Worm (Caenorhabditis elegans): ENCODE results near the gene srab-17.
A peak's percentile ranks its signal among the peaks of the same experiment; 100 is the strongest.

srab-17 gene

DNA sequence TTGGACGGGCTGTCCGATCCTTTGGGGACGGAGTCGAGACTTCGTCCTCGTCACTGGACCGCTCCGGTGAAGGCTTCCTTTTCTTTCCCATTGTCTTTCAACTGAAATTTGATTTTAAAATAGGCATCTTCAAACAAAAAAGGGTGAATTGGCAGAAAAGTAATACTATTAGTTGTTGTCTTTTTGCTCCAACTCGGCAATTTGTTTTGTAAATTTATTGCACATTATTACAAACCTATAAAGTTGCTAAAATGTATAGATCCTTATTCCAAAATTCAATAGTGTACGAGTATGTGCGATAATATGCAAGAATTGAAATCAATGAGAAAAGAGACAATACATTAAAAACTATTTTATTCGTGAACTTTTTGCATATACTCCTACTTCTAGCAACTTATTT, 8.3 kb downstream of the srab-17 start, which contains the start of gene lsy-12:
Gene lsy-12, minus strand, starts transcription at position 101 of the 400 bp plus-strand sequence.
- TF ChIP-seq cnd-1 (tag; optimal IDR thresholded peaks at IDR 0.05), result no peak
- TF ChIP-seq unc-62 (GFP tag; optimal IDR thresholded peaks at IDR 0.05), result no peak
- no peak for TF ChIP-seq lin-13 (tag; optimal IDR thresholded peaks at IDR 0.05)

DNA sequence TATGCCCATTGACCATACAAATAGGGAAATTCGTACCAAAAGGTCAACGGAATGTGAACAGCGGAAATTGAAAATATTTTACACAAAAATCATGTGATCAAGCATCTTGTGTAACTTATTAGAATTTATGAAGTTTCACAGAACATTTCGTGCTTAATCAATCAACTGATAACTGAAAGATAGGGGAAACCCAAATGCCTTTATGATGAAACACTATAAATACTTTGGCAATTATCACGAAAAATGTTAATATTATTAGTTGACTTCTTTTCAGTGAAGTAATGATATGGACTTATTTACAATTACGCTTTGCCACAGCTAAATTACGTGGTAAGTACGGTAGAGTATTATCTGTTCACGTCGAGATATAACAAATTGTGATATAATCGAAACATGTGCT, 11.2 kb downstream of the srab-17 start:
- TF ChIP-seq ham-2 (GFP tag; optimal IDR thresholded peaks at IDR 0.05) (no peak), blmp-1 (tag; optimal IDR thresholded peaks at IDR 0.05) (no peak)

DNA sequence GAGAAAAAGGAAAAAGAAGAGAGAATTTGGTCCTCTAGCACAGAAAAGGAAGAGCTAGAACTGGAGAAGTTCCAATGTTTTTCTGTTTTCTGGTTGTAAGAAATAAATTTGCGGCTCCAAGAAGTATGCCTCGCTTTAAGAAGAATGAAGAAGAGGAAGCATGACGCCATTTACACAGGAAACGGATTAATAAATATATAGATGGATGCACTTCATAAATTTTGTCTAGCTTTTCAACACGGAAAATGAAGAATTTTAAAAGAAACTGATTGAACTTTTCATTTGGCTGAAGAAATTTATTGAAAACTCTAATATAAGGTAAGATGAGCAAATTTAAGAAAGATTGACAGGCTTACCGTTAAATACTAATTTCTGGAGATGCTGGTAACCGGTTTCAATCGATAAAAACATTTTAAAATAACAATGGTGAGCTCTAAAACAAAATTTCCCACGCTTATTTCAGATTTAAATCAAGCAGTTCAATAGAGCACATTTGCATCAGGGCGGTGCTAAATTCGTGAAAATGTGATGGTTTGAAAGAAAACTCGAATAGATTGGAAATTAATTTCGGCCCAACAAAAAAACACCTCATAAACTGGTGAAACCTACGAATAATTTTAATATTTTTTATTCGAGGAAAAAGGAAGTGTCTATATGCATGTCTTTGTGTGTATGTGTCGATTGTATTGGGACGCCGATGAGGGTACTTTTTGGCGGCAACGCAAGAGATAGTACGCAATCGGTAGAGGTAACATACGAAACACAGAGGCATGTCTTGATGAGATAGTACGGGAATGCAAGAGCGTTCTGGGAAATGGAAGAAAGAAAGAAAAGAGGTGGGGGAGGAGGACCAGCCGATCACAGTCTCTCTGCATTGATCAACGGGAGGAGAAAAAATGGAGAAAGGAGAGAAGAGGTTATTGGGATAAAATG, 12.0 kb downstream of the srab-17 start:
- no peak for TF ChIP-seq ztf-11 (tag; optimal IDR thresholded peaks at IDR 0.05)
- TF ChIP-seq lsy-2 (tag; optimal IDR thresholded peaks at IDR 0.05), result peak; percentile 19
- TF ChIP-seq drap-1 (GFP tag; optimal IDR thresholded peaks at IDR 0.05), result no peak
- TF ChIP-seq mls-2 (tag; optimal IDR thresholded peaks at IDR 0.05), result peak; percentile 12
- TF ChIP-seq nhr-2 (tag; optimal IDR thresholded peaks at IDR 0.05), result no peak
- no peak for TF ChIP-seq nhr-76 (tag; optimal IDR thresholded peaks at IDR 0.05)
- no peak for TF ChIP-seq sem-2 (GFP tag; optimal IDR thresholded peaks at IDR 0.05)
- no peak for TF ChIP-seq hlh-1 (tag; optimal IDR thresholded peaks at IDR 0.05)
- TF ChIP-seq mab-5 (tag; optimal IDR thresholded peaks at IDR 0.05), result no peak
- peak; percentile 19 for TF ChIP-seq M03D4.4 (tag; optimal IDR thresholded peaks at IDR 0.05)
- peak; percentile 49 for TF ChIP-seq ceh-39 (tag; optimal IDR thresholded peaks at IDR 0.05)
- no peak for TF ChIP-seq ham-2 (GFP tag; optimal IDR thresholded peaks at IDR 0.05)
- TF ChIP-seq snpc-4 (tag; optimal IDR thresholded peaks at IDR 0.05), result no peak
- no peak for TF ChIP-seq nhr-237 (tag; optimal IDR thresholded peaks at IDR 0.05)
- no peak for TF ChIP-seq elt-1 (tag; optimal IDR thresholded peaks at IDR 0.05; ENCODE audit: borderline replicate concordance, insufficient read depth)
- peak; percentile 2 for TF ChIP-seq mep-1 (tag; optimal IDR thresholded peaks at IDR 0.05)
- TF ChIP-seq unc-120 (tag; optimal IDR thresholded peaks at IDR 0.05; ENCODE audit: poor library complexity, severe bottlenecking), result no peak
- no peak for TF ChIP-seq cnd-1 (tag; optimal IDR thresholded peaks at IDR 0.05)
- no peak for TF ChIP-seq blmp-1 (tag; optimal IDR thresholded peaks at IDR 0.05)
- peak; percentile 26 for TF ChIP-seq ces-1 (GFP tag; optimal IDR thresholded peaks at IDR 0.05)
- no peak for TF ChIP-seq nhr-28 (tag; optimal IDR thresholded peaks at IDR 0.05)
- TF ChIP-seq unc-62 (GFP tag; optimal IDR thresholded peaks at IDR 0.05), result no peak

DNA sequence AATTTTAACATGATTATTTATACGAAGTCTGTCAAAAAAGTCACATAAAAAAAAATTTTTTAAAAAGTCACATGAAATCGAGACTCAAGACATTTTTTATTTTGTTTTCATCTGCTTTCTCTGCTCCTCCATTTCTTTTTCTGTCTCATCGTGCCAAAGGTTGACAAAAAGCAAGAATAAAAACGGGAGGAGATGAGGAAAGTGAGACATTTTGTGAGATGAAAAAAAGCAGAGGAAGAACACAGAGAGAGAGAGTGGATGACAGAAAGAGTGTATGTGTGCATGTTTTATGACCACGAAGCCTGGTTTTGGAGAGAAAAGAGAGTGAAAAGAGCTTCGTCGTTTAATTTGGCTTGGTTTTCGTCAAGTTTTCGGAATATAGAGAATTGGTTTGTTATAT, 14.4 kb downstream of the srab-17 start:
- TF ChIP-seq lsy-2 (tag; optimal IDR thresholded peaks at IDR 0.05), result no peak
- no peak for TF ChIP-seq sem-2 (GFP tag; optimal IDR thresholded peaks at IDR 0.05)
- TF ChIP-seq mep-1 (tag; optimal IDR thresholded peaks at IDR 0.05), result no peak
- TF ChIP-seq zip-8 (tag; optimal IDR thresholded peaks at IDR 0.05), result no peak
- no peak for TF ChIP-seq unc-120 (tag; optimal IDR thresholded peaks at IDR 0.05; ENCODE audit: poor library complexity, severe bottlenecking)
- no peak for TF ChIP-seq ces-1 (GFP tag; optimal IDR thresholded peaks at IDR 0.05)
- TF ChIP-seq nhr-28 (tag; optimal IDR thresholded peaks at IDR 0.05), result no peak
- no peak for TF ChIP-seq mls-2 (tag; optimal IDR thresholded peaks at IDR 0.05)
- no peak for TF ChIP-seq nhr-2 (tag; optimal IDR thresholded peaks at IDR 0.05)
- TF ChIP-seq pha-4 (tag; optimal IDR thresholded peaks at IDR 0.05), result no peak
- TF ChIP-seq lin-32 (GFP tag; optimal IDR thresholded peaks at IDR 0.05), result no peak
- TF ChIP-seq flh-1 (GFP tag; optimal IDR thresholded peaks at IDR 0.05), result no peak
- TF ChIP-seq hlh-1 (tag; optimal IDR thresholded peaks at IDR 0.05), result no peak

DNA sequence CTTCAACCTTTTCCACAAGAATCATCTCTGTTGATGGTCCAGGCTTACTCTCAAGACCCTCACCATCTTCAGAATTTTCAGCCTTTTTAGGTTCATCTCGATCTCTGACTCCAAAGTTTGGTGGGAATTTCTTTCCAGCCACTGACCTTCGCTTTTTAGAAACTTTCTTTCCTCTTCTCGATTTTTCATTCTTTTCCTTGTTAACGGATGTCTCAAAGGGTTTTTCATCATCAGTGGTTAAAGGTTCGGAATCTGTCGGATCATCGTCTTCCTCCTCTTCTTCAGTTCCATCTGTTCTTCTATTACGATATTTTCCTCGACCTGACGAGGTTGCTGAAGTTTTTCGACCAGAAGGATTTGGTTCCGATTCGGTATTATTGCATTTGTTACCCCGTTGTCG, 19.6 kb downstream of the srab-17 start:
- no peak for TF ChIP-seq nhr-76 (tag; optimal IDR thresholded peaks at IDR 0.05)
- TF ChIP-seq mls-2 (tag; optimal IDR thresholded peaks at IDR 0.05), result no peak
- TF ChIP-seq tbx-8 (GFP tag; optimal IDR thresholded peaks at IDR 0.05), result no peak
- no peak for TF ChIP-seq elt-3 (tag; optimal IDR thresholded peaks at IDR 0.05)
- TF ChIP-seq lsy-2 (tag; optimal IDR thresholded peaks at IDR 0.05), result no peak
- no peak for TF ChIP-seq elt-1 (tag; optimal IDR thresholded peaks at IDR 0.05; ENCODE audit: borderline replicate concordance, insufficient read depth)
- no peak for TF ChIP-seq ceh-43 (GFP tag; optimal IDR thresholded peaks at IDR 0.05)
- TF ChIP-seq M03D4.4 (tag; optimal IDR thresholded peaks at IDR 0.05), result no peak
